Fruit fly (Drosophila melanogaster): ENCODE measurements around the gene p38b.

The p38b gene

DNA sequence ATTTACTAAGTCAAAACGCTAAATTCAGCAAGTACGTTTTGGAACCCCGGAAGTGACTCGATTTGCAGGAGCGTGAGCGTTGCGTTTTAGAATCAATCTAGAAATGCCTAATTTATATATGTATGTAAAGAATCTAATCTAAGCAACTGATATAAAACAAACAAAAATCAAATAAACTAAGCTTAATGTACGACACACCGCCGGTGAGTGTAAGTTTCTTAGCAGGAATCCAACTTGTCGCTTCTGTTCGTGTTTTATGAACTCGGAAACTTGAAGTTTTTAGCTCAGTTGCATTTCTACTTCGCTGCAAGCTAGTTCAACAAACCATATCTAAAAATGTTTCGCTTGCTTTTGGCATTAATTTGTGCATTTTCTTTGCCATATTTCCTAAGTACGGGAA, 6.8 kb upstream of the p38b start, which contains the start of gene CG43376:
Gene CG43376, plus strand, starts transcription at position 301 of the 400 bp plus-strand sequence.
- TF ChIP-seq CG12605 (GFP tag; IDR thresholded peaks at IDR 0.05) (no peak), EcR (GFP tag; optimal IDR thresholded peaks at IDR 0.05) (no peak), CG8301 (tag; optimal IDR thresholded peaks at IDR 0.05) (no peak), CG34367 (tag; optimal IDR thresholded peaks at IDR 0.05) (no peak), Snoo (tag; optimal IDR thresholded peaks at IDR 0.05) (no peak), CG14655 (GFP tag; optimal IDR thresholded peaks at IDR 0.05) (no peak), CG10348 (GFP tag; IDR thresholded peaks at IDR 0.05) (no peak), fd96Ca (GFP tag; IDR thresholded peaks at IDR 0.05) (no peak), CG9948 (tag; optimal IDR thresholded peaks at IDR 0.05) (no peak), Pif1A (GFP tag; optimal IDR thresholded peaks at IDR 0.05) (no peak), CG15710 (tag; optimal IDR thresholded peaks at IDR 0.05) (no peak), CG4496 (GFP tag; IDR thresholded peaks at IDR 0.05) (no peak), CG32121 (GFP tag; IDR thresholded peaks at IDR 0.05) (no peak), CG13204 (GFP tag; optimal IDR thresholded peaks at IDR 0.05) (no peak), CG8159 (tag; optimal IDR thresholded peaks at IDR 0.05) (no peak)

DNA sequence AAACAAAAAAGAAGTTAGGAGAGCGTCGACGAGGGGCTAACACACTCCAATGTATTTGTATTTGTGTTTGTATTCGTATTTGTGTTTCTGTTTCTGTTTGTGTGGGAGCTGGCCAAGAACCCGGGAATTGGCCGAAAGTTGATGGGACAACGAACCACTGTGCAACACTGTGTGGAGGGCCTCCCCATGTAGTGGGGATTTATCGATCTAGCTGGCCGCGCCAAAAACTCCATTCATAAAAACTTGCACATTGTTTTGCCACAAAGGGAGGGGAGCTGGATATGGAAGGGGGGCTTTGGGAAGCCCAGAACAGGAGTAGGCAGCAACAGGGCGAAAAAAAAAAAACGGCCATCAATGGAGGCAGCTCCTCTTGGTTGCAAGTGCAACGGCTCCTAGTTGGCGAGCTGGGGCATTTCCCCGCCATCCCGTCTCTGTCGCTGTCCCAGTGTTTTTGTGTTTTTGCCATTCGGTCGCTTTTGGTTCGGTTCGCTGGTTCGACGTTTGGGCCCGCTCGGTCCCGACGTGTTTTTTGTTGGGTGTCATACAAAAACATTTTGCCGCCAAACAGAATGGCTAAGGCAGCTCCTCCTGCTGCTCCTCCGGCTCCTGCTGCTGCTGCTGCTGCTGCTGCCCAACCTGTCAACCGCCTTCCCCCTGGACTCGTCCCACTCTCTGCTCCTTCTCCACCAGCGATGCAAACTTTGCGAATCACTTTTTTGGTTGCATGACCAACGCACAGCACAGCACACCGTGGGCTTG, 3.4 kb upstream of the p38b start:
- TF ChIP-seq CG12605 (GFP tag; IDR thresholded peaks at IDR 0.05) (no peak), CG10348 (GFP tag; IDR thresholded peaks at IDR 0.05) (no peak), CG13204 (GFP tag; optimal IDR thresholded peaks at IDR 0.05) (peak; percentile 66), CG4496 (GFP tag; IDR thresholded peaks at IDR 0.05) (0 out of 3 replicates have a peak, but pooled peaks have one; percentile 42), D1 (tag; optimal IDR thresholded peaks at IDR 0.05) (no peak), CG9948 (tag; optimal IDR thresholded peaks at IDR 0.05) (no peak), EcR (GFP tag; optimal IDR thresholded peaks at IDR 0.05) (peak; percentile 85)

DNA sequence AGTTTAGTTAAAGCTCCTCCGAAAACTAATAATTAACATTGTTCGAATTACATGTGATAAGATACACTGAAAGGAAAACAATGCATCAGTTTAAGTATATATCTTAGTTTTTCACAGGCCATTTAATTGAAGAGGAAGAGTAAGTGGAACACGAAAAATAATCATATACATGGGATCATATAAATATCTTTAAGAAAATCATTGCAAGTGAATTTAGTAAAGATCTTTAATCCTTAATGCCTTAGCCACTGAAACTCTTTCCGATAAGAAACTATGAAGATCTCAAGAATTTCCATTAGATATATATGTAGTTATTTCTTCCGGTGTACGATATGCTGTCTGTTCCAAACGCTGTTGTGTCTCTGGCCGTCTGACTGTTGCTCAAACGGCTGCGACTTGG, 1.8 kb upstream of the p38b start:
- TF ChIP-seq EcR (GFP tag; optimal IDR thresholded peaks at IDR 0.05) (no peak), Pif1A (GFP tag; optimal IDR thresholded peaks at IDR 0.05) (peak; percentile 48), Ets98B (GFP tag; IDR thresholded peaks at IDR 0.05) (peak; percentile 68), CG9948 (tag; optimal IDR thresholded peaks at IDR 0.05) (peak; percentile 37), CG8301 (tag; optimal IDR thresholded peaks at IDR 0.05) (peak; percentile 48), CG14655 (GFP tag; optimal IDR thresholded peaks at IDR 0.05) (peak; percentile 67), CG15710 (tag; optimal IDR thresholded peaks at IDR 0.05) (no peak), CG13204 (GFP tag; optimal IDR thresholded peaks at IDR 0.05) (no peak), Pif1B (GFP tag; optimal IDR thresholded peaks at IDR 0.05) (peak; percentile 23), CG8159 (tag; optimal IDR thresholded peaks at IDR 0.05) (peak; percentile 1), rn (GFP tag; IDR thresholded peaks at IDR 0.05) (peak; percentile 48; the same call in 1 of the 2 replicates), CG12605 (GFP tag; IDR thresholded peaks at IDR 0.05) (peak; percentile 27; the same call in 1 of the 2 replicates), CG32121 (GFP tag; IDR thresholded peaks at IDR 0.05) (peak; percentile 68), CG4496 (GFP tag; IDR thresholded peaks at IDR 0.05) (peak; percentile 65; the same call in 2 of the 3 replicates)

DNA sequence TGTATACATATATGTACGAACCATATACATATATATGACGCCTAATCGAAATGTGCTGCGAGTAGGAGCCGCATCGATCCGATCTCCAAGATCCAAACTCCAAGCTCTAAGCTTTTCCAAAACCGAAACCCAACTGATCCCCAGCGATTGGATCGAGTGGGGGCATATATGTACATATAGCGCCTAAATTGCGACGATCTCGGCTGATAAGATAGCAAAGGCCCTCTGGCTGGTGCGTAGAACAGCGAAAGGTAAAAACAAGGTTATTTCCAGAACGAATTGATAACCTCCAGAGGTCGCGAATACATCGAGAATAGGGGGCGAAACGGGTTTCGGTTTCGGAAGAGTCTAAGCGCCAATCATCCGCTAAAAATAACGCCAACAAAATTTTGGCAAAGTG, 1.3 kb upstream of the p38b start:
- TF ChIP-seq CG4496 (GFP tag; IDR thresholded peaks at IDR 0.05) = no peak
- TF ChIP-seq rn (GFP tag; IDR thresholded peaks at IDR 0.05) = no peak
- TF ChIP-seq Snoo (tag; optimal IDR thresholded peaks at IDR 0.05) = no peak
- no peak for TF ChIP-seq CG8159 (tag; optimal IDR thresholded peaks at IDR 0.05)
- TF ChIP-seq gl (tag; optimal IDR thresholded peaks at IDR 0.05) = no peak
- no peak for TF ChIP-seq CG17806 (tag; optimal IDR thresholded peaks at IDR 0.05)
- no peak for TF ChIP-seq Pif1B (GFP tag; optimal IDR thresholded peaks at IDR 0.05)
- TF ChIP-seq CG13204 (GFP tag; optimal IDR thresholded peaks at IDR 0.05) = no peak
- TF ChIP-seq CG8301 (tag; optimal IDR thresholded peaks at IDR 0.05) = no peak
- no peak for TF ChIP-seq CG34367 (tag; optimal IDR thresholded peaks at IDR 0.05)
- no peak for TF ChIP-seq Ets98B (GFP tag; IDR thresholded peaks at IDR 0.05)
- no peak for TF ChIP-seq EcR (GFP tag; optimal IDR thresholded peaks at IDR 0.05)
- no peak for TF ChIP-seq CG9948 (tag; optimal IDR thresholded peaks at IDR 0.05)

DNA sequence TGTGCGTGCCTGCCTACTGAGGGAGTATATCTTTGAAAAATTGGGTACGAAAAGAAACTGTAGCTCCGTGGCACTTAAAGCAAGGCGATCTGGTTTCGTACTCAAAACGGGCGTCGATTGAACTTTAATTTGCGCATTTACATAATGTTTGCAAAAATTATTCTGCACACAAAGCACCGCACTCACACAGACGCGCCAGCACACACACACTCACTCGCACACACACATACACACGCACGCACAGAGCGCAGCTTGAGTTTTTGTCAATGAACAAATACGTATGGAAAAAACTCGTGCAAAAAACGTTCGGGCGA, 737 bp upstream of the p38b start:
- TF ChIP-seq CG14655 (GFP tag; optimal IDR thresholded peaks at IDR 0.05) (no peak), CG4496 (GFP tag; IDR thresholded peaks at IDR 0.05) (no peak), Pif1B (GFP tag; optimal IDR thresholded peaks at IDR 0.05) (no peak), CG15710 (tag; optimal IDR thresholded peaks at IDR 0.05) (no peak), EcR (GFP tag; optimal IDR thresholded peaks at IDR 0.05) (peak; percentile 38), D1 (tag; optimal IDR thresholded peaks at IDR 0.05) (no peak), CG17806 (tag; optimal IDR thresholded peaks at IDR 0.05) (no peak), Pif1A (GFP tag; optimal IDR thresholded peaks at IDR 0.05) (no peak), Snoo (tag; optimal IDR thresholded peaks at IDR 0.05) (no peak), CG34367 (tag; optimal IDR thresholded peaks at IDR 0.05) (no peak), CG8301 (tag; optimal IDR thresholded peaks at IDR 0.05) (no peak), CG12605 (GFP tag; IDR thresholded peaks at IDR 0.05) (peak; percentile 54; the same call in 1 of the 2 replicates), CG10348 (GFP tag; IDR thresholded peaks at IDR 0.05) (no peak), CG32121 (GFP tag; IDR thresholded peaks at IDR 0.05) (no peak), CG8159 (tag; optimal IDR thresholded peaks at IDR 0.05) (no peak), Ets98B (GFP tag; IDR thresholded peaks at IDR 0.05) (peak; percentile 52), gl (tag; optimal IDR thresholded peaks at IDR 0.05) (no peak), fd96Ca (GFP tag; IDR thresholded peaks at IDR 0.05) (0 out of 3 replicates have a peak, but pooled peaks have one; percentile 27), CG9948 (tag; optimal IDR thresholded peaks at IDR 0.05) (no peak), rn (GFP tag; IDR thresholded peaks at IDR 0.05) (no peak), CG13204 (GFP tag; optimal IDR thresholded peaks at IDR 0.05) (no peak)

Data from whole organism, pupa.